Fruit fly (Drosophila melanogaster) whole organism, embryonic: ENCODE results near the gene RhoGAP93B.

Experiments used
- Antp ChIP-seq: fragments of 200-800 bp; sonication (Bioruptor generic); optimal IDR thresholded peaks from 3 replicates; lab custom pipeline; 2016; ENCODE audit warnings: missing biosample characterization, missing genetic modification characterization
- Bgb ChIP-seq: fragments of 200-800 bp; sonication (Bioruptor generic); IDR thresholded peaks from 2 replicates; pipeline ENCODE4 v1.3.6; 2022; ENCODE audit warnings: missing biosample characterization, missing genetic modification characterization; ENCODE audit not compliant: partially characterized antibody
- CG10366 ChIP-seq: fragments of 200-800 bp; sonication (Bioruptor generic); IDR thresholded peaks from 2 replicates; pipeline ENCODE4 v1.3.6; 2022; ENCODE audit warnings: missing biosample characterization, missing genetic modification characterization
- CG10431 ChIP-seq: fragments of 200-800 bp; sonication (Bioruptor generic); optimal IDR thresholded peaks from 3 replicates; lab custom pipeline; 2018; ENCODE audit warnings: missing biosample characterization, mild to moderate bottlenecking, missing genetic modification characterization
- CG10654 ChIP-seq: fragments of 200-800 bp; sonication (Bioruptor generic); optimal IDR thresholded peaks from 2 replicates; lab custom pipeline; 2016; ENCODE audit warnings: missing biosample characterization, missing genetic modification characterization
- CG12659 ChIP-seq: fragments of 200-800 bp; sonication (Bioruptor generic); optimal IDR thresholded peaks from 3 replicates; lab custom pipeline; 2017; ENCODE audit warnings: mild to moderate bottlenecking, missing biosample characterization, missing genetic modification reagents, missing genetic modification characterization
- CG12769 ChIP-seq: fragments of 200-800 bp; sonication (Bioruptor generic); optimal IDR thresholded peaks from 2 replicates; lab custom pipeline; 2019; ENCODE audit warnings: missing biosample characterization, mild to moderate bottlenecking, missing genetic modification characterization, moderate library complexity
- CG13287 ChIP-seq: fragments of 200-800 bp; sonication (Bioruptor generic); IDR thresholded peaks from 2 replicates; pipeline ENCODE4 v1.3.6; 2022; ENCODE audit warnings: missing biosample characterization, missing genetic modification characterization; ENCODE audit not compliant: partially characterized antibody
- CG13775 ChIP-seq: fragments of 200-800 bp; sonication (Bioruptor generic); optimal IDR thresholded peaks from 3 replicates; lab custom pipeline; 2017; ENCODE audit warnings: missing biosample characterization, mild to moderate bottlenecking, missing genetic modification characterization
- CG15011 ChIP-seq: fragments of 200-800 bp; sonication (Bioruptor generic); optimal IDR thresholded peaks from 3 replicates; lab custom pipeline; 2018; ENCODE audit warnings: missing biosample characterization, mild to moderate bottlenecking, missing genetic modification characterization
- CG1603 ChIP-seq: fragments of 200-800 bp; sonication (Bioruptor generic); optimal IDR thresholded peaks from 2 replicates; lab custom pipeline; 2019; ENCODE audit warnings: missing biosample characterization, mild to moderate bottlenecking, missing genetic modification characterization, moderate library complexity
- CG16815 ChIP-seq: fragments of 200-800 bp; sonication (Bioruptor generic); optimal IDR thresholded peaks from 3 replicates; lab custom pipeline; 2017; ENCODE audit warnings: missing biosample characterization, mild to moderate bottlenecking, missing genetic modification characterization
- CG17829 ChIP-seq: fragments of 200-800 bp; optimal IDR thresholded peaks from 2 replicates; lab custom pipeline; 2019; ENCODE audit warnings: missing biosample characterization, mild to moderate bottlenecking, missing genetic modification characterization, moderate library complexity
- CG18599 ChIP-seq: fragments of 200-800 bp; sonication (Bioruptor generic); optimal IDR thresholded peaks from 3 replicates; lab custom pipeline; 2017; ENCODE audit warnings: missing biosample characterization, missing genetic modification characterization, mild to moderate bottlenecking, moderate library complexity, missing genetic modification reagents
- CG18619 ChIP-seq: fragments of 200-800 bp; sonication (Bioruptor generic); optimal IDR thresholded peaks from 3 replicates; lab custom pipeline; 2017; ENCODE audit warnings: missing biosample characterization, mild to moderate bottlenecking, missing genetic modification characterization
- CG18764 ChIP-seq: fragments of 200-800 bp; sonication (Bioruptor generic); optimal IDR thresholded peaks from 3 replicates; lab custom pipeline; 2016; ENCODE audit warnings: missing biosample characterization, missing genetic modification characterization
- CG32532 ChIP-seq: fragments of 200-800 bp; sonication (Bioruptor generic); IDR thresholded peaks from 2 replicates; pipeline ENCODE4 v1.3.6; 2022; ENCODE audit warnings: missing biosample characterization, missing genetic modification characterization
- CG4424 ChIP-seq: fragments of 200-800 bp; sonication (Bioruptor generic); optimal IDR thresholded peaks from 3 replicates; lab custom pipeline; 2016; ENCODE audit warnings: missing biosample characterization, missing genetic modification characterization
- CG5180 ChIP-seq: fragments of 200-800 bp; sonication (Bioruptor generic); optimal IDR thresholded peaks from 3 replicates; lab custom pipeline; 2017; ENCODE audit warnings: missing biosample characterization, missing genetic modification characterization, mild to moderate bottlenecking, moderate library complexity, missing genetic modification reagents
- CG6813 ChIP-seq: fragments of 200-800 bp; sonication (Bioruptor generic); optimal IDR thresholded peaks from 2 replicates; lab custom pipeline; 2017; ENCODE audit warnings: missing biosample characterization, missing genetic modification characterization, mild to moderate bottlenecking, moderate library complexity, missing genetic modification reagents
- CG9876 ChIP-seq: fragments of 200-800 bp; sonication (Bioruptor generic); optimal IDR thresholded peaks from 2 replicates; lab custom pipeline; 2016; ENCODE audit warnings: missing biosample characterization, missing genetic modification characterization
- CkIIα-i1 ChIP-seq: fragments of 200-800 bp; sonication (Bioruptor generic); IDR thresholded peaks from 2 replicates; pipeline ENCODE4 v1.3.6; 2022; ENCODE audit warnings: missing biosample characterization, missing genetic modification characterization
- Fer1 ChIP-seq: fragments of 200-800 bp; sonication (Bioruptor generic); optimal IDR thresholded peaks from 2 replicates; lab custom pipeline; 2017; ENCODE audit warnings: missing biosample characterization, mild to moderate bottlenecking, missing genetic modification characterization
- Hand ChIP-seq: fragments of 200-800 bp; sonication (Bioruptor generic); optimal IDR thresholded peaks from 2 replicates; lab custom pipeline; 2017; ENCODE audit warnings: mild to moderate bottlenecking, missing biosample characterization, missing genetic modification reagents, missing genetic modification characterization
- Meics ChIP-seq: fragments of 200-800 bp; sonication (Bioruptor generic); optimal IDR thresholded peaks from 2 replicates; lab custom pipeline; 2017; ENCODE audit warnings: missing biosample characterization, mild to moderate bottlenecking, missing genetic modification characterization
- NC2α ChIP-seq: fragments of 200-800 bp; sonication (Bioruptor generic); optimal IDR thresholded peaks from 2 replicates; lab custom pipeline; 2016; ENCODE audit warnings: missing biosample characterization, missing genetic modification characterization
- NC2β ChIP-seq: fragments of 200-800 bp; sonication (Bioruptor generic); optimal IDR thresholded peaks from 2 replicates; lab custom pipeline; 2016; ENCODE audit warnings: missing biosample characterization, missing genetic modification characterization
- Sry-β ChIP-seq: fragments of 200-800 bp; sonication (Bioruptor generic); optimal IDR thresholded peaks from 2 replicates; lab custom pipeline; 2018; ENCODE audit warnings: missing biosample characterization, mild to moderate bottlenecking, missing genetic modification characterization, moderate library complexity
- Taf1 ChIP-seq: fragments of 200-800 bp; sonication (Bioruptor generic); IDR thresholded peaks from 2 replicates; pipeline ENCODE4 v1.3.6; 2022; ENCODE audit warnings: missing biosample characterization, missing genetic modification characterization
- ase ChIP-seq: fragments of 200-800 bp; sonication (Bioruptor generic); IDR thresholded peaks from 3 replicates; pipeline ENCODE4 v1.3.6; 2022; ENCODE audit warnings: missing biosample characterization, missing genetic modification characterization
- da ChIP-seq: fragments of 200-800 bp; sonication (Bioruptor generic); optimal IDR thresholded peaks from 2 replicates; lab custom pipeline; 2016; ENCODE audit warnings: missing biosample characterization, missing genetic modification characterization
- disco-r ChIP-seq: fragments of 200-800 bp; sonication (Bioruptor generic); optimal IDR thresholded peaks from 2 replicates; lab custom pipeline; 2016; ENCODE audit warnings: missing biosample characterization, missing genetic modification characterization
- en ChIP-seq: fragments of 200-800 bp; sonication (Bioruptor generic); optimal IDR thresholded peaks from 2 replicates; lab custom pipeline; 2016; ENCODE audit warnings: missing biosample characterization, missing genetic modification characterization
- ftz-f1 ChIP-seq: fragments of 200-800 bp; sonication (Bioruptor generic); optimal IDR thresholded peaks from 2 replicates; lab custom pipeline; 2016; ENCODE audit warnings: missing biosample characterization, missing genetic modification characterization
- gcm ChIP-seq: fragments of 200-800 bp; sonication (Bioruptor generic); optimal IDR thresholded peaks from 2 replicates; lab custom pipeline; 2019; ENCODE audit warnings: missing biosample characterization, mild to moderate bottlenecking, missing genetic modification characterization, moderate library complexity
- ham ChIP-seq: fragments of 200-800 bp; sonication (Bioruptor generic); IDR thresholded peaks from 2 replicates; pipeline ENCODE4 v1.3.6; 2022; ENCODE audit warnings: missing biosample characterization, missing genetic modification characterization
- hb ChIP-seq: fragments of 200-800 bp; sonication (Bioruptor generic); IDR thresholded peaks from 3 replicates; pipeline ENCODE4 v1.3.6; 2022; ENCODE audit warnings: missing biosample characterization, missing genetic modification characterization; ENCODE audit not compliant: partially characterized antibody
- kni ChIP-seq: fragments of 200-800 bp; sonication (Bioruptor generic); optimal IDR thresholded peaks from 3 replicates; lab custom pipeline; 2017; ENCODE audit warnings: mild to moderate bottlenecking, missing biosample characterization, missing genetic modification reagents, missing genetic modification characterization
- lab ChIP-seq: fragments of 200-800 bp; sonication (Bioruptor generic); optimal IDR thresholded peaks from 3 replicates; lab custom pipeline; 2017; ENCODE audit warnings: missing biosample characterization, missing genetic modification characterization, mild to moderate bottlenecking, moderate library complexity, missing genetic modification reagents
- lbe ChIP-seq: fragments of 200-800 bp; sonication (Bioruptor generic); optimal IDR thresholded peaks from 2 replicates; lab custom pipeline; 2016; ENCODE audit warnings: missing biosample characterization, mild to moderate bottlenecking, missing genetic modification characterization
- lola ChIP-seq, 3 experiments: fragments of >200 bp in 2 of 3; fragments of 200-800 bp in 1 of 3; sonication (Bioruptor generic) in 1 of 3; optimal IDR thresholded peaks; 2 replicates each; lab custom pipeline; 2017 to 2019; ENCODE audit warnings: missing biosample characterization in 3 of 3, missing genetic modification characterization in 3 of 3, mild to moderate bottlenecking in 1 of 3, moderate library complexity in 1 of 3
- pb ChIP-seq: fragments of 200-800 bp; sonication (Bioruptor generic); optimal IDR thresholded peaks from 3 replicates; lab custom pipeline; 2016; ENCODE audit warnings: missing biosample characterization, missing genetic modification characterization
- pho ChIP-seq: fragments of 200-800 bp; sonication (Bioruptor generic); optimal IDR thresholded peaks from 2 replicates; lab custom pipeline; 2016; ENCODE audit warnings: missing biosample characterization, missing genetic modification characterization
- pum ChIP-seq: fragments of 200-800 bp; sonication (Bioruptor generic); optimal IDR thresholded peaks from 2 replicates; lab custom pipeline; 2016; ENCODE audit warnings: missing biosample characterization, missing genetic modification characterization
- row ChIP-seq: fragments of 200-800 bp; sonication (Bioruptor generic); IDR thresholded peaks from 3 replicates; pipeline ENCODE4 v1.3.6; 2022; ENCODE audit warnings: missing biosample characterization, missing genetic modification characterization
- seq ChIP-seq: fragments of 200-800 bp; sonication (Bioruptor generic); IDR thresholded peaks from 2 replicates; pipeline ENCODE4 v1.3.6; 2022; ENCODE audit warnings: missing biosample characterization, missing genetic modification characterization
- sob ChIP-seq: fragments of 200-800 bp; sonication (Bioruptor generic); IDR thresholded peaks from 2 replicates; pipeline ENCODE4 v1.3.6; 2022; ENCODE audit warnings: missing biosample characterization, missing genetic modification characterization
- tll ChIP-seq, 2 experiments: fragments of 200-800 bp in 1 of 2; fragments of >200 bp in 1 of 2; sonication (Bioruptor generic) in 1 of 2; optimal IDR thresholded peaks; 2 replicates each; lab custom pipeline; 2017 to 2019; ENCODE audit warnings: missing biosample characterization in 2 of 2, missing genetic modification characterization in 2 of 2, mild to moderate bottlenecking in 1 of 2, moderate library complexity in 1 of 2
- twi ChIP-seq: fragments of 200-800 bp; optimal IDR thresholded peaks from 2 replicates; lab custom pipeline; 2019; ENCODE audit warnings: missing biosample characterization, mild to moderate bottlenecking, missing genetic modification characterization, moderate library complexity

RhoGAP93B gene

dm6 chr3R:21097631-21098117, at the start of gene RhoGAP93B (continued):
- TF ChIP-seq CG13775: peak; percentile 90
- no peak for TF ChIP-seq ham (GFP tag; lab: Robert Waterston, UW)
- TF ChIP-seq seq (GFP tag; lab: Robert Waterston, UW): peak; percentile 79
- TF ChIP-seq hb: peak; percentile 100
- peak; percentile 83 for TF ChIP-seq NC2β (GFP tag; lab: Kevin White, UChicago)
- TF ChIP-seq kni (GFP tag; lab: Kevin White, UChicago): peak; percentile 72
- peak; percentile 78 for TF ChIP-seq CG4424
- TF ChIP-seq CG15011 (GFP tag; lab: Kevin White, UChicago): no peak
- TF ChIP-seq CG12659 (GFP tag; lab: Kevin White, UChicago): peak; percentile 92
- peak; percentile 55; the same call in 1 of the 2 replicates for TF ChIP-seq CkIIα-i1 (GFP tag; lab: Robert Waterston, UW)
- TF ChIP-seq ftz-f1: peak; percentile 64
- peak; percentile 17 for TF ChIP-seq Sry-β (GFP tag; lab: Kevin White, UChicago)
- peak; percentile 14 for TF ChIP-seq CG6813
- peak; percentile 88 for TF ChIP-seq Fer1 (GFP tag; lab: Kevin White, UChicago)
- TF ChIP-seq twi (tag; lab: Kevin White, UChicago): peak; percentile 54
- peak; percentile 91 for TF ChIP-seq lab
- peak; percentile 84 for TF ChIP-seq CG10366 (GFP tag; lab: Robert Waterston, UW)
- TF ChIP-seq CG18764 (GFP tag; lab: Kevin White, UChicago): peak; percentile 63
- TF ChIP-seq gcm (GFP tag; lab: Kevin White, UChicago): peak; percentile 60
- TF ChIP-seq CG12769 (tag; lab: Kevin White, UChicago): no peak
- TF ChIP-seq da (GFP tag; lab: Kevin White, UChicago): peak; percentile 74
- peak; percentile 74 for TF ChIP-seq Meics
- TF ChIP-seq lola (GFP tag; optimal IDR thresholded peaks at IDR 0.05; lab: Kevin White, UChicago): peak in 1 of 3 experiments; percentile 78
- peak; percentile 81 for TF ChIP-seq Antp (GFP tag; lab: Kevin White, UChicago)
- peak; percentile 55 for TF ChIP-seq en (GFP tag; lab: Kevin White, UChicago)
- TF ChIP-seq lbe: peak; percentile 74
- peak; percentile 85 for TF ChIP-seq CG9876
- TF ChIP-seq CG13287 (GFP tag; lab: Robert Waterston, UW): peak; percentile 100
- peak; percentile 84 for TF ChIP-seq pum (GFP tag; lab: Kevin White, UChicago)
- peak; percentile 1 for TF ChIP-seq Hand (GFP tag; lab: Kevin White, UChicago)
- TF ChIP-seq ase (GFP tag; lab: Robert Waterston, UW): peak; percentile 90
- peak; percentile 71 for TF ChIP-seq CG16815
- TF ChIP-seq pho (GFP tag; lab: Kevin White, UChicago): peak; percentile 93
- peak; percentile 69 for TF ChIP-seq NC2α (GFP tag; lab: Kevin White, UChicago)
- TF ChIP-seq CG5180 (GFP tag; lab: Kevin White, UChicago): no peak
- peak; percentile 88 for TF ChIP-seq CG17829 (tag; lab: Kevin White, UChicago)
- TF ChIP-seq CG32532: peak; percentile 94
- TF ChIP-seq CG18599 (GFP tag; lab: Kevin White, UChicago): peak; percentile 89
- peak; percentile 58 for TF ChIP-seq CG18619
- no peak for TF ChIP-seq disco-r (GFP tag; lab: Kevin White, UChicago)
- no peak for TF ChIP-seq CG10431 (GFP tag; lab: Kevin White, UChicago)
- peak in 1 of 2 experiments; percentile 29 for TF ChIP-seq tll (GFP tag; optimal IDR thresholded peaks at IDR 0.05; lab: Kevin White, UChicago)
- peak; percentile 88 for TF ChIP-seq pb (GFP tag; lab: Kevin White, UChicago)
- peak; percentile 80 for TF ChIP-seq Taf1
- peak; percentile 86 for TF ChIP-seq CG1603 (tag; lab: Kevin White, UChicago)
- peak; percentile 95 for TF ChIP-seq sob (GFP tag; lab: Robert Waterston, UW)
- TF ChIP-seq row: peak; percentile 96
- TF ChIP-seq Bgb (GFP tag; lab: Robert Waterston, UW): peak; percentile 100
- peak; percentile 82 for TF ChIP-seq CG10654 (GFP tag; lab: Kevin White, UChicago)
